Comparison of ENCODE assay signal across 3 fruit fly cellular contexts in genomic region chrX:2647472-2647883, dm6.
TF ChIP-seq lines count a peak whose summit lies in the region.

No protein-coding gene starts in this region.

TF ChIP-seq in whole organism, embryonic, 481 proteins besides CTCF, POLR2A, EP300 and RAD21 (continued from another document and continues in another):
- peak; percentile 46 for TF ChIP-seq tio (GFP tag; optimal IDR thresholded peaks at IDR 0.05; lab: Kevin White, UChicago)
- TF ChIP-seq CG8281 (tag; optimal IDR thresholded peaks at IDR 0.05; lab: Kevin White, UChicago) = peak; percentile 30
- peak; percentile 57 for TF ChIP-seq Atf-2 (GFP tag; optimal IDR thresholded peaks at IDR 0.05; lab: Kevin White, UChicago)
- peak; percentile 37 for TF ChIP-seq B-H2 (GFP tag; optimal IDR thresholded peaks at IDR 0.05; lab: Kevin White, UChicago)
- TF ChIP-seq Scr (GFP tag; IDR thresholded peaks at IDR 0.05; lab: Robert Waterston, UW; ENCODE audit: partially characterized antibody) = no peak
- no peak for TF ChIP-seq CG2129 (GFP tag; IDR thresholded peaks at IDR 0.05; lab: Robert Waterston, UW; ENCODE audit: partially characterized antibody)
- no peak for TF ChIP-seq CG13775 (GFP tag; optimal IDR thresholded peaks at IDR 0.05; lab: Kevin White, UChicago)
- peak; percentile 38 for TF ChIP-seq gsb-n (tag; optimal IDR thresholded peaks at IDR 0.05; lab: Kevin White, UChicago)
- peak; percentile 11 for TF ChIP-seq CG33213 (GFP tag; optimal IDR thresholded peaks at IDR 0.05; lab: Kevin White, UChicago)
- no peak for TF ChIP-seq CG10959 (GFP tag; IDR thresholded peaks at IDR 0.05; lab: Robert Waterston, UW)
- TF ChIP-seq CG4820 (GFP tag; optimal IDR thresholded peaks at IDR 0.05; lab: Kevin White, UChicago) = peak; percentile 49
- TF ChIP-seq CG5953 (GFP tag; IDR thresholded peaks at IDR 0.05; lab: Robert Waterston, UW) = no peak
- peak; percentile 68 for TF ChIP-seq CoRest (tag; optimal IDR thresholded peaks at IDR 0.05; lab: Kevin White, UChicago)
- TF ChIP-seq Elba2 (GFP tag; optimal IDR thresholded peaks at IDR 0.05; lab: Kevin White, UChicago) = no peak
- peak; percentile 18; the same call in 1 of the 2 replicates for TF ChIP-seq Oaz (GFP tag; IDR thresholded peaks at IDR 0.05; lab: Robert Waterston, UW)
- no peak for TF ChIP-seq insv (GFP tag; optimal IDR thresholded peaks at IDR 0.05; lab: Kevin White, UChicago)
- TF ChIP-seq CG9817 (tag; optimal IDR thresholded peaks at IDR 0.05; lab: Kevin White, UChicago) = peak; percentile 68
- TF ChIP-seq CrebB (tag; optimal IDR thresholded peaks at IDR 0.05; lab: Kevin White, UChicago) = peak; percentile 59
- 0 out of 3 replicates have a peak, but pooled peaks have one; percentile 25 for TF ChIP-seq CG6175 (GFP tag; IDR thresholded peaks at IDR 0.05; lab: Robert Waterston, UW)
- TF ChIP-seq CG3726 (GFP tag; IDR thresholded peaks at IDR 0.05; lab: Robert Waterston, UW) = no peak
- peak; percentile 79 for TF ChIP-seq dmrt99B (tag; optimal IDR thresholded peaks at IDR 0.05; lab: Kevin White, UChicago)
- no peak for TF ChIP-seq CG8089 (GFP tag; optimal IDR thresholded peaks at IDR 0.05; lab: Kevin White, UChicago)
- TF ChIP-seq org-1 (GFP tag; optimal IDR thresholded peaks at IDR 0.05; lab: Kevin White, UChicago) = peak; percentile 54
- TF ChIP-seq CG12659 (GFP tag; optimal IDR thresholded peaks at IDR 0.05; lab: Kevin White, UChicago) = peak; percentile 43
- TF ChIP-seq vvl (GFP tag; IDR thresholded peaks at IDR 0.05; lab: Robert Waterston, UW) = peak; percentile 64
- no peak for TF ChIP-seq CG11696 (GFP tag; IDR thresholded peaks at IDR 0.05; lab: Robert Waterston, UW)
- TF ChIP-seq nerfin-1 (tag; optimal IDR thresholded peaks at IDR 0.05; lab: Kevin White, UChicago) = peak; percentile 29
- TF ChIP-seq Eip74EF (GFP tag; optimal IDR thresholded peaks at IDR 0.05; lab: Kevin White, UChicago) = peak in 1 of 2 experiments; percentile 65
- TF ChIP-seq psq (GFP tag; optimal IDR thresholded peaks at IDR 0.05; lab: Kevin White, UChicago) = no peak
- no peak for TF ChIP-seq CG17802 (tag; optimal IDR thresholded peaks at IDR 0.05; lab: Kevin White, UChicago)
- no peak for TF ChIP-seq pzg (GFP tag; optimal IDR thresholded peaks at IDR 0.05; lab: Kevin White, UChicago)
- TF ChIP-seq CG16815 (GFP tag; optimal IDR thresholded peaks at IDR 0.05; lab: Kevin White, UChicago) = peak; percentile 24
- peak; percentile 54 for TF ChIP-seq ems (GFP tag; optimal IDR thresholded peaks at IDR 0.05; lab: Kevin White, UChicago)
- peak; percentile 58 for TF ChIP-seq maf-S (GFP tag; optimal IDR thresholded peaks at IDR 0.05; lab: Kevin White, UChicago)
- peak; percentile 69 for TF ChIP-seq CG18599 (GFP tag; optimal IDR thresholded peaks at IDR 0.05; lab: Kevin White, UChicago)
- peak; percentile 92 for TF ChIP-seq Ets65A (GFP tag; lab: Kevin White, UChicago)
- TF ChIP-seq CG10462 (GFP tag; optimal IDR thresholded peaks at IDR 0.05; lab: Kevin White, UChicago) = no peak
- TF ChIP-seq lilli (GFP tag; optimal IDR thresholded peaks at IDR 0.05; lab: Kevin White, UChicago) = peak; percentile 60
- TF ChIP-seq sens-2 (GFP tag; IDR thresholded peaks at IDR 0.05; lab: Robert Waterston, UW) = 0 out of 2 replicates have a peak, but pooled peaks have one; percentile 21
- peak; percentile 26; the same call in 1 of the 2 replicates for TF ChIP-seq CG32772 (GFP tag; IDR thresholded peaks at IDR 0.05; lab: Robert Waterston, UW)
- no peak for TF ChIP-seq dati (GFP tag; IDR thresholded peaks at IDR 0.05; lab: Robert Waterston, UW)
- peak; percentile 74 for TF ChIP-seq CG12219 (GFP tag; optimal IDR thresholded peaks at IDR 0.05; lab: Kevin White, UChicago)
- TF ChIP-seq HLH3B (GFP tag; IDR thresholded peaks at IDR 0.05; lab: Robert Waterston, UW) = peak; percentile 49

TF ChIP-seq in whole organism, prepupa, 60 proteins besides CTCF, POLR2A, EP300 and RAD21 (continued from another document):
- TF ChIP-seq fd85E (GFP tag; optimal IDR thresholded peaks at IDR 0.05; lab: Kevin White, UChicago) (peak; percentile 66), Blimp-1 (GFP tag; optimal IDR thresholded peaks at IDR 0.05; lab: Kevin White, UChicago) (peak; percentile 68), Ets21C (GFP tag; optimal IDR thresholded peaks at IDR 0.05; lab: Kevin White, UChicago) (peak; percentile 82), Sox14 (GFP tag; optimal IDR thresholded peaks at IDR 0.05; lab: Kevin White, UChicago) (peak; percentile 88), CG6808 (GFP tag; optimal IDR thresholded peaks at IDR 0.05; lab: Kevin White, UChicago) (peak; percentile 90), CG3919 (GFP tag; optimal IDR thresholded peaks at IDR 0.05; lab: Kevin White, UChicago) (peak; percentile 91), Eip78C (GFP tag; lab: Kevin White, UChicago) (peak; percentile 97), pdm3 (GFP tag; optimal IDR thresholded peaks at IDR 0.05; lab: Kevin White, UChicago) (peak; percentile 92), cyc (GFP tag; optimal IDR thresholded peaks at IDR 0.05; lab: Kevin White, UChicago) (peak; percentile 89), Gug (GFP tag; IDR thresholded peaks at IDR 0.05; lab: Robert Waterston, UW) (peak; percentile 88), salr (GFP tag; optimal IDR thresholded peaks at IDR 0.05; lab: Kevin White, UChicago) (peak; percentile 66 to 86), CG6163 (GFP tag; IDR thresholded peaks at IDR 0.05; lab: Robert Waterston, UW) (peak; percentile 94), Hr38 (GFP tag; optimal IDR thresholded peaks at IDR 0.05; lab: Kevin White, UChicago) (no peak), CG1621 (tag; optimal IDR thresholded peaks at IDR 0.05; lab: Kevin White, UChicago) (peak; percentile 88), dsx (GFP tag; optimal IDR thresholded peaks at IDR 0.05; lab: Kevin White, UChicago; ENCODE audit: poor library complexity, severe bottlenecking) (peak; percentile 83), CG11762 (GFP tag; optimal IDR thresholded peaks at IDR 0.05; lab: Kevin White, UChicago; ENCODE audit: insufficient read depth) (peak; percentile 90), CG8319 (GFP tag; optimal IDR thresholded peaks at IDR 0.05; lab: Kevin White, UChicago) (peak; percentile 87), Sox15 (GFP tag; optimal IDR thresholded peaks at IDR 0.05; lab: Kevin White, UChicago) (peak; percentile 77), fkh (GFP tag; optimal IDR thresholded peaks at IDR 0.05; lab: Kevin White, UChicago) (no peak), Lpt (GFP tag; optimal IDR thresholded peaks at IDR 0.05; lab: Kevin White, UChicago) (peak; percentile 85), CG3032 (tag; optimal IDR thresholded peaks at IDR 0.05; lab: Kevin White, UChicago) (peak; percentile 91), CG6854 (GFP tag; optimal IDR thresholded peaks at IDR 0.05; lab: Kevin White, UChicago) (peak; percentile 85), lz (GFP tag; optimal IDR thresholded peaks at IDR 0.05; lab: Kevin White, UChicago) (peak; percentile 90), OdsH (GFP tag; optimal IDR thresholded peaks at IDR 0.05; lab: Kevin White, UChicago) (peak; percentile 84), esn (GFP tag; optimal IDR thresholded peaks at IDR 0.05; lab: Kevin White, UChicago) (peak; percentile 91), CG34406 (GFP tag; optimal IDR thresholded peaks at IDR 0.05; lab: Kevin White, UChicago) (peak; percentile 84), Sox102F (GFP tag; optimal IDR thresholded peaks at IDR 0.05; lab: Kevin White, UChicago) (peak; percentile 89), CG6792 (GFP tag; optimal IDR thresholded peaks at IDR 0.05; lab: Kevin White, UChicago) (peak; percentile 91), Smox (GFP tag; optimal IDR thresholded peaks at IDR 0.05; lab: Kevin White, UChicago) (peak; percentile 86), net (GFP tag; optimal IDR thresholded peaks at IDR 0.05; lab: Kevin White, UChicago) (peak; percentile 86), CG9139 (GFP tag; optimal IDR thresholded peaks at IDR 0.05; lab: Kevin White, UChicago) (peak; percentile 76), topi (GFP tag; optimal IDR thresholded peaks at IDR 0.05; lab: Kevin White, UChicago) (peak; percentile 92), vri (GFP tag; optimal IDR thresholded peaks at IDR 0.05; lab: Kevin White, UChicago) (peak; percentile 82), Ets96B (tag; optimal IDR thresholded peaks at IDR 0.05; lab: Kevin White, UChicago) (peak; percentile 90), Eip93F (GFP tag; optimal IDR thresholded peaks at IDR 0.05; lab: Kevin White, UChicago) (peak; percentile 81), ss (GFP tag; optimal IDR thresholded peaks at IDR 0.05; lab: Kevin White, UChicago) (peak; percentile 84 to 89), CG16779 (tag; optimal IDR thresholded peaks at IDR 0.05; lab: Kevin White, UChicago) (peak; percentile 86), Hr39 (GFP tag; optimal IDR thresholded peaks at IDR 0.05; lab: Kevin White, UChicago) (peak; percentile 92)

TF ChIP-seq in whole organism, wandering third instar larva, 38 proteins besides CTCF, POLR2A, EP300 and RAD21 (continued from another document):
- TF ChIP-seq h (GFP tag; optimal IDR thresholded peaks at IDR 0.05; lab: Kevin White, UChicago) (peak; percentile 87), Hr83 (GFP tag; optimal IDR thresholded peaks at IDR 0.05; lab: Kevin White, UChicago; ENCODE audit: poor library complexity, severe bottlenecking) (no peak), sv (GFP tag; optimal IDR thresholded peaks at IDR 0.05; lab: Kevin White, UChicago) (peak; percentile 45), Mio (GFP tag; optimal IDR thresholded peaks at IDR 0.05; lab: Kevin White, UChicago) (no peak), Hr78 (GFP tag; optimal IDR thresholded peaks at IDR 0.05; lab: Kevin White, UChicago) (no peak), rgr (GFP tag; optimal IDR thresholded peaks at IDR 0.05; lab: Kevin White, UChicago) (peak; percentile 84), Abd-B (GFP tag; optimal IDR thresholded peaks at IDR 0.05; lab: Kevin White, UChicago) (no peak), Vsx2 (GFP tag; optimal IDR thresholded peaks at IDR 0.05; lab: Kevin White, UChicago; ENCODE audit: partially characterized antibody) (no peak), HLH106 (tag; optimal IDR thresholded peaks at IDR 0.05; lab: Kevin White, UChicago) (peak; percentile 87), woc (GFP tag; optimal IDR thresholded peaks at IDR 0.05; lab: Kevin White, UChicago) (peak; percentile 88)
